Fruit fly (Drosophila melanogaster) whole organism: ENCODE measurements around the gene Gabat.

Source experiments
- Dll ChIP-seq: fragments of >200 bp; optimal IDR thresholded peaks from 2 replicates; lab custom pipeline; 2017
- EcR ChIP-seq, 2 experiments: fragments of >200 bp; optimal IDR thresholded peaks; 2 replicates each; lab custom pipeline; 2017; ENCODE audit warnings: missing biosample characterization in 2 of 2, missing genetic modification characterization in 2 of 2, missing genetic modification reagents in 2 of 2
- pan ChIP-seq: fragments of >200 bp; optimal IDR thresholded peaks from 2 replicates; lab custom pipeline; 2017
- usp ChIP-seq: fragments of >200 bp; optimal IDR thresholded peaks from 2 replicates; lab custom pipeline; 2017; ENCODE audit warnings: missing biosample characterization, missing genetic modification characterization, mixed read lengths

- no peak for TF ChIP-seq Dll
- TF ChIP-seq EcR (GFP tag; optimal IDR thresholded peaks at IDR 0.05; lab: Kevin White, UChicago) = no peak
- TF ChIP-seq pan (lab: Kevin White, UChicago) = no peak
- no peak for TF ChIP-seq usp
These were observed 6.5 kb downstream of the Gabat start for dm6 chr3L:19994015-19994414.
